Fruit fly (Drosophila melanogaster): Measurements from ENCODE around the gene Ip259.
A peak's percentile ranks its signal among the peaks of the same experiment; 100 is the strongest.

Ip259 gene

DNA sequence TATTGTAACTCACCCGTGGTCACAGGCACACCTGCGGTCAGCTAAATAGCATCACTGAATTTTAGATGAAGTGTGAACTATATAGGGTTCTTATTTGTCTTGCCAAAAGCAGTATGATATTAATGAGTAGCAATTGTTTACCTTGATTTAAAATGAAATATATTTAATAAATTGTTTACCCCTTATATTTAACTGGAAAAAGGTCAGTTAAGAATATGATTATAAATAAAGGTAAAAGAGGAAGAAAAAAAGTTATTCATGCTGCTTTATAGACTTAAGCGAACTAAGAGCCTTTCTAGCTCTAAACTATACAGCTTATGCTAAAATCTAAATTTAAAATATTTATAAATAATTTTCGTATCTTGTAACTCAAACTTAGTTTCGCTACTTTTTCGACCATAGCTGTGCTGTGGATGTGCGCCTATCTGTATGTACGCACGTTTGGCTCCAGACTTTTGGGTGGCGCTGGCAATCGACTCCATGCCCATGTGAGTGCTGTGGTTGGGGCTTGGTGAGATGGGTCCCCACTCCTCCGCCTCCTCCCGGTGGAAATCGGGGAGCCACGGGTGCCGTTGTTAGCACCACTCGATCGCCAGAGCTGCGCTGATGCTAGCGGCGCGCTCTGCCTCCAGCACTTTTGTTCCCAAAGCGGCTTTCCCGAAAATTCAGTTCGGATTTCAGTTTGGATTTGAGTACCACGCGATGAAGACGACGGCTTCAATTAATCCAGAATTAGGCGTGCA, 34.1 kb downstream of the Ip259 start, which contains the start of gene loh (continued):
- peak; percentile 79 for TF ChIP-seq gem (tag; optimal IDR thresholded peaks at IDR 0.05)
- no peak for TF ChIP-seq C15 (GFP tag; IDR thresholded peaks at IDR 0.05)
- peak; percentile 61 for TF ChIP-seq tin (GFP tag; optimal IDR thresholded peaks at IDR 0.05)
- TF ChIP-seq Hand (GFP tag; optimal IDR thresholded peaks at IDR 0.05), result no peak
- TF ChIP-seq fd3F (GFP tag; optimal IDR thresholded peaks at IDR 0.05), result peak; percentile 24

DNA sequence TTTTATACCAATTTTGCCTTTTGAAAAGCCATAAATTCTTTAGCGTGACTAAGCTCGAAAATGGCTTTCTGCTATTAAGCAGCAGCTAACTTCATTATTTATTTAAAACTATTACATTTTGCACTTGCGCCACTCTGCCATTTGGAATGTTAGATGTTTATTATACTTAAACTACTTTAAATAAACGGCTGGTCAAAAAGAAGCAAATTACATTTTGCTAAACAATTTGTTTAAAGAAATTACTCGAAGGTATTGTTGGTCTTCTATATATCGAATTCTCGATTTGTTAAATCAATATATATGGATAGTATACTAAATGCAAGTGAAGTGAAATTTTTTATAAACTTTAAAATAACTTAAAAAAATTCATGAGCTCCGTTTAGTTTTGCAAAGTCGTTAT, 44.1 kb downstream of the Ip259 start, which contains the start of gene ppk10:
Gene ppk10 (minus strand): TSS at position 101 of the 400 bp plus-strand sequence.
- TF ChIP-seq CG2202 (tag; optimal IDR thresholded peaks at IDR 0.05) (no peak), CG10366 (GFP tag; IDR thresholded peaks at IDR 0.05) (no peak), CG6683 (GFP tag; optimal IDR thresholded peaks at IDR 0.05) (no peak), Scr (GFP tag; IDR thresholded peaks at IDR 0.05; ENCODE audit: partially characterized antibody) (no peak), Dref (GFP tag; IDR thresholded peaks at IDR 0.05) (no peak), Lpt (GFP tag; optimal IDR thresholded peaks at IDR 0.05) (no peak), peb (GFP tag; IDR thresholded peaks at IDR 0.05) (no peak), CG1792 (GFP tag; optimal IDR thresholded peaks at IDR 0.05) (no peak)

dm6 chr2L:10455944-10456520, 47.9 kb downstream of the Ip259 start:
- TF ChIP-seq Optix (GFP tag; IDR thresholded peaks at IDR 0.05) (no peak), CG4707 (GFP tag; optimal IDR thresholded peaks at IDR 0.05) (no peak), CG2199 (GFP tag; IDR thresholded peaks at IDR 0.05) (0 out of 3 replicates have a peak, but pooled peaks have one; percentile 56), sug (tag; optimal IDR thresholded peaks at IDR 0.05) (peak; percentile 75), fru (optimal IDR thresholded peaks at IDR 0.05) (no peak), exex (tag; optimal IDR thresholded peaks at IDR 0.05) (peak; percentile 80), zen2 (GFP tag; IDR thresholded peaks at IDR 0.05; ENCODE audit: partially characterized antibody) (no peak)

dm6 chr2L:10457191-10457899, 49.2 kb downstream of the Ip259 start, which contains the start of the genes LManI and LManII:
Gene LManI, minus strand, starts transcription at chr2L:10457241.
Gene LManII, plus strand, starts transcription at chr2L:10457658.
- TF ChIP-seq Taf1 (GFP tag; IDR thresholded peaks at IDR 0.05), result no peak
- TF ChIP-seq Stat92E (GFP tag; optimal IDR thresholded peaks at IDR 0.05), result peak in 1 of 3 experiments; percentile 19
- TF ChIP-seq lab (GFP tag; optimal IDR thresholded peaks at IDR 0.05), result no peak
- no peak for TF ChIP-seq CG9932 (GFP tag; IDR thresholded peaks at IDR 0.05)
- TF ChIP-seq Jarid2 (GFP tag; optimal IDR thresholded peaks at IDR 0.05), result peak; percentile 74
- TF ChIP-seq wdn (GFP tag; IDR thresholded peaks at IDR 0.05), result no peak
- no peak for TF ChIP-seq Spps (tag; optimal IDR thresholded peaks at IDR 0.05)
- no peak for TF ChIP-seq Elba2 (GFP tag; optimal IDR thresholded peaks at IDR 0.05)
- TF ChIP-seq Dip3 (GFP tag; optimal IDR thresholded peaks at IDR 0.05), result no peak
- TF ChIP-seq rib (GFP tag; IDR thresholded peaks at IDR 0.05), result no peak
- no peak for TF ChIP-seq wek (GFP tag; optimal IDR thresholded peaks at IDR 0.05)
- no peak for TF ChIP-seq Fer2 (tag; optimal IDR thresholded peaks at IDR 0.05)
- TF ChIP-seq CG16815 (GFP tag; optimal IDR thresholded peaks at IDR 0.05), result no peak
- TF ChIP-seq hth (optimal IDR thresholded peaks at IDR 0.05), result no peak
- no peak for TF ChIP-seq CrebB (tag; optimal IDR thresholded peaks at IDR 0.05)
- peak; percentile 68 for TF ChIP-seq exex (tag; optimal IDR thresholded peaks at IDR 0.05)
- no peak for TF ChIP-seq ken (GFP tag; IDR thresholded peaks at IDR 0.05)
- TF ChIP-seq CG15514 (GFP tag; optimal IDR thresholded peaks at IDR 0.05), result no peak
- no peak for TF ChIP-seq CG14860 (GFP tag; IDR thresholded peaks at IDR 0.05; ENCODE audit: partially characterized antibody)
- no peak for TF ChIP-seq Fer3 (tag; optimal IDR thresholded peaks at IDR 0.05)
- no peak for TF ChIP-seq CG12942 (GFP tag; optimal IDR thresholded peaks at IDR 0.05)
- peak; percentile 47 for TF ChIP-seq CG15479 (GFP tag; optimal IDR thresholded peaks at IDR 0.05)
- TF ChIP-seq CG34376 (GFP tag; optimal IDR thresholded peaks at IDR 0.05), result peak; percentile 9
- 0 out of 3 replicates have a peak, but pooled peaks have one; percentile 54 for TF ChIP-seq z (GFP tag; IDR thresholded peaks at IDR 0.05)
- peak; percentile 16 for TF ChIP-seq cad (GFP tag; optimal IDR thresholded peaks at IDR 0.05)
